Worm (Caenorhabditis elegans): ENCODE results near the gene hrpk-2.

hrpk-2 gene

ce11 chrIII:8030963-8031362 is 44.0 kb downstream of the hrpk-2 start, which contains the start of gene F44B9.9:
F44B9.9 (minus strand) TSS chrIII:8031063.
- TF ChIP-seq grh-1 (GFP tag; IDR thresholded peaks at IDR 0.05), result no peak
- TF ChIP-seq nhr-237 (tag; optimal IDR thresholded peaks at IDR 0.05), result no peak
- no peak for TF ChIP-seq nhr-47 (tag; optimal IDR thresholded peaks at IDR 0.05)
- TF ChIP-seq lin-35 (GFP tag; optimal IDR thresholded peaks at IDR 0.05), result no peak
- TF ChIP-seq ces-1 (GFP tag; optimal IDR thresholded peaks at IDR 0.05), result no peak
- no peak for TF ChIP-seq ceh-8 (GFP tag; optimal IDR thresholded peaks at IDR 0.05)
- TF ChIP-seq Y116A8C.19 (tag; optimal IDR thresholded peaks at IDR 0.05; ENCODE audit: borderline replicate concordance), result no peak
- no peak for TF ChIP-seq mef-2 (tag; optimal IDR thresholded peaks at IDR 0.05)
- no peak for TF ChIP-seq egl-27 (tag; optimal IDR thresholded peaks at IDR 0.05)

- TF ChIP-seq nhr-90 (tag; optimal IDR thresholded peaks at IDR 0.05; ENCODE audit: poor library complexity), result no peak
- no peak for TF ChIP-seq elt-3 (tag; optimal IDR thresholded peaks at IDR 0.05)
- TF ChIP-seq isw-1 (GFP tag; IDR thresholded peaks at IDR 0.05), result no peak
- no peak for TF ChIP-seq lin-39 (tag; optimal IDR thresholded peaks at IDR 0.05)
- no peak for TF ChIP-seq nhr-19 (GFP tag; conservative IDR thresholded peaks at IDR 0.05)
- TF ChIP-seq nhr-76 (tag; optimal IDR thresholded peaks at IDR 0.05), result no peak
- TF ChIP-seq lir-3 (tag; optimal IDR thresholded peaks at IDR 0.05; ENCODE audit: poor library complexity), result no peak
Observed at ce11 chrIII:8033534-8033933, 46.6 kb downstream of the hrpk-2 start, which contains the start of gene F44B9.10. F44B9.10 (minus strand) TSS chrIII:8033634.

DNA sequence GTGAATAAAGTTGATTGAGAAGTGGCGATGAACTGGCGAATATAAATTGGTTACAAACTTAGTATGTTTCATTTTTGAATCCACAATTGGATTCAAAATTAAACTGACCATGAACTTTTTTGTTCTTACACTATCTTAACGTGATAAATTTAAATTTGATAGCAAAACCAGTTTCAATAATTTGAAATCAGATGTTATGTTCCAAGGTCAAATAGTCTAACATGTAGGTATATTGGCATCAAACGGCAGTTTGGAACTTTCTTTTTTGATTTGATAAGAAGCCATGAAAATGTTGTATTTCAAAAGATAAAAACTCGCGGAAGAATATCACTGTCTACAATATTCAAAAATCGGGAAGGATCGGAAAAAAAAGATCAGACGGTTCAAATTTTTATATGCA is 49.1 kb downstream of the hrpk-2 start:
- peak; percentile 62 for TF ChIP-seq grh-1 (GFP tag; IDR thresholded peaks at IDR 0.05)
- peak in 3 of 6 experiments; percentile 28 to 88 (median 64) for TF ChIP-seq elt-3 (tag; optimal IDR thresholded peaks at IDR 0.05)
- TF ChIP-seq nhr-85 (tag), result peak; percentile 78
- no peak for TF ChIP-seq hlh-4 (tag; optimal IDR thresholded peaks at IDR 0.05)
- TF ChIP-seq lsy-2 (tag; optimal IDR thresholded peaks at IDR 0.05), result peak in 1 of 2 experiments; percentile 16
- TF ChIP-seq nhr-84 (tag; optimal IDR thresholded peaks at IDR 0.05), result no peak
- peak; percentile 21 for TF ChIP-seq lin-14 (GFP tag; optimal IDR thresholded peaks at IDR 0.05)
- TF ChIP-seq tbx-2 (tag; optimal IDR thresholded peaks at IDR 0.05), result no peak
- TF ChIP-seq C34B4.2 (tag; optimal IDR thresholded peaks at IDR 0.05), result no peak
- no peak for TF ChIP-seq nhr-77 (tag; optimal IDR thresholded peaks at IDR 0.05)
- no peak for TF ChIP-seq efl-1 (optimal IDR thresholded peaks at IDR 0.05)
- TF ChIP-seq efl-1 (GFP tag; optimal IDR thresholded peaks at IDR 0.05 in 1 of 2), result no peak
- no peak for TF ChIP-seq F16B12.6 (tag; optimal IDR thresholded peaks at IDR 0.05)
- no peak for TF ChIP-seq alr-1 (tag; optimal IDR thresholded peaks at IDR 0.05; ENCODE audit: borderline replicate concordance)
- peak; percentile 53 for TF ChIP-seq blmp-1 (tag; optimal IDR thresholded peaks at IDR 0.05)
- no peak for TF ChIP-seq hlh-17 (GFP tag; optimal IDR thresholded peaks at IDR 0.05; ENCODE audit: borderline replicate concordance)
- no peak for TF ChIP-seq nhr-11 (tag; optimal IDR thresholded peaks at IDR 0.05)
- TF ChIP-seq aly-2 (tag; optimal IDR thresholded peaks at IDR 0.05), result no peak
- no peak for TF ChIP-seq mab-9 (GFP tag; IDR thresholded peaks at IDR 0.05)

DNA sequence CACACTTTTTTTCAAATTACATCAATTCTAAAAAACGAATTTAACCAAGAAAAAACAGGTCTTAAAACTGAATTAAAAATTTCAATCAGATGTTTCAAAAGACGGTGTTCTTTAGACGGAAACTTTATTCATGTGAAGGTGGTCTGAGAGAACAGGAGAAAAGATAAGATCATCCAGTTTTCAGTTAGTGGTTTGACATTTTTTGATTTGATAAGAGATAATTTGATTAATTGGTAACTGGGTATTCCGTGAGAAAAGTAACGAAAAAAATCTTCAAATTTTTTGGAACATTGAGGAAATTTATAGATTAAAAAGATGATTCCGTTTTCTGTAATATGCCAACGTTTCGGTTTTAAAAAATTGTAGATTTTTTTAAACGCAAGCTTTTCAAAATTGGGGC is 49.6 kb downstream of the hrpk-2 start:
- no peak for TF ChIP-seq efl-1 (optimal IDR thresholded peaks at IDR 0.05)
- peak in 1 of 2 experiments; percentile 63 for TF ChIP-seq efl-1 (GFP tag; optimal IDR thresholded peaks at IDR 0.05 in 1 of 2)
- no peak for TF ChIP-seq alr-1 (tag; optimal IDR thresholded peaks at IDR 0.05; ENCODE audit: borderline replicate concordance)
- TF ChIP-seq mef-2 (tag; optimal IDR thresholded peaks at IDR 0.05), result no peak
- no peak for TF ChIP-seq rnt-1 (tag; optimal IDR thresholded peaks at IDR 0.05)
- TF ChIP-seq unc-130 (tag; optimal IDR thresholded peaks at IDR 0.05), result no peak
- no peak for TF ChIP-seq tbx-2 (tag; optimal IDR thresholded peaks at IDR 0.05)
- TF ChIP-seq dpl-1 (GFP tag; optimal IDR thresholded peaks at IDR 0.05), result no peak
- no peak for TF ChIP-seq aha-1 (tag; optimal IDR thresholded peaks at IDR 0.05)
- TF ChIP-seq lin-35 (GFP tag; optimal IDR thresholded peaks at IDR 0.05), result no peak
- TF ChIP-seq pqm-1 (tag; optimal IDR thresholded peaks at IDR 0.05), result no peak
- no peak for TF ChIP-seq lin-15B (tag; optimal IDR thresholded peaks at IDR 0.05)
- no peak for TF ChIP-seq snu-23 (GFP tag; optimal IDR thresholded peaks at IDR 0.05)
- no peak for TF ChIP-seq mdl-1 (tag; optimal IDR thresholded peaks at IDR 0.05)
- TF ChIP-seq C16A3.4 (tag; optimal IDR thresholded peaks at IDR 0.05), result no peak
- TF ChIP-seq swsn-7 (tag; optimal IDR thresholded peaks at IDR 0.05), result no peak
- no peak for TF ChIP-seq isw-1 (GFP tag; IDR thresholded peaks at IDR 0.05)
- no peak for TF ChIP-seq grh-1 (GFP tag; IDR thresholded peaks at IDR 0.05)
- TF ChIP-seq hlh-4 (tag; optimal IDR thresholded peaks at IDR 0.05), result no peak
- no peak for TF ChIP-seq sup-37 (GFP tag; optimal IDR thresholded peaks at IDR 0.05)
- no peak for TF ChIP-seq jun-1 (tag; optimal IDR thresholded peaks at IDR 0.05)
- no peak for TF ChIP-seq efl-3 (GFP tag; optimal IDR thresholded peaks at IDR 0.05)
- TF ChIP-seq elt-3 (tag; optimal IDR thresholded peaks at IDR 0.05), result peak in 4 of 6 experiments; percentile 1 to 80 (median 54)
- TF ChIP-seq nhr-85 (tag), result peak; percentile 50
- no peak for TF ChIP-seq lsy-2 (tag; optimal IDR thresholded peaks at IDR 0.05)
- TF ChIP-seq unc-98 (GFP tag; IDR thresholded peaks at IDR 0.05), result no peak
